Fruit fly (Drosophila melanogaster): ENCODE results near the gene Ack.

Ack gene

DNA sequence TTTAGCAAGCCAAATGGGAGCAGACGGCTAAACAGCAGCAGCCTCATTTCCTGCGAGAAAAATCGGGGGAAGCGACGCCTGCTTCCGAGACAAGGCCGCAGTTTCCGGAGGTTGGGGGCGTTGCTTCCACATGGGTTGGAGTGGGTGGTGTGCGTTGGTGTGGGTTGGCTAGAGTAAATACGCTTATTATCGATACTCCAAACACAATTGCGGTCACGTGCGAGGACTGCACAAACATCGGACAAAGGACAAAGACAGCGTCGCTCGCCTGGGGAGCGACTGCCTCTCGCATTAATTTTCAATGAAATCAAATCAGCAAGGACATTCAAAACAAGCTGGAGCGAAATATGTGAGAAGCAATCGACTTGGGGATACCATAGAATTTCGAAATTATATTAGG, 26.7 kb upstream of the Ack start:
- TF ChIP-seq CG5180 (GFP tag; optimal IDR thresholded peaks at IDR 0.05), result no peak
- 0 out of 3 replicates have a peak, but pooled peaks have one; percentile 8 for TF ChIP-seq row (GFP tag; IDR thresholded peaks at IDR 0.05)
- TF ChIP-seq Hey (tag; optimal IDR thresholded peaks at IDR 0.05), result peak; percentile 91

DNA sequence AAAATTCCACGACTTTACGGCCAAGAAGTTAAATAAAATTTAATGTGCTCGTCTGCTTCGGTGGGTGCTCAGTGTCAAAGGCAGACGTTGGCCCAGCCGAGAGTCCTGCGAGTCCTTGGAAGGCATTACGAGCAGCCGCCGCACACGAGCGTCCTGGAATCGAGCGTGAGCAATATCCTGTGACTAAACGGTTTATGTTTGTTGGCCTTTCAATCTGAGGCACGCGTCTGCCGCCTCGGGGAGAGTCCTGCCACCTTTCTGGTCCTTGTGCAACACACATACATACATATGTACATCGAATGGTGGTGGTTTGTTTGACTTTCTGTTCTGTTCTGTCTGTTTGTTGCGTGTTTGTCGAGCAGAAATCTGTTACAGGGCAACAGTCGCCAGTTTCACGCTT, 24.5 kb upstream of the Ack start:
- TF ChIP-seq gsb-n (tag; optimal IDR thresholded peaks at IDR 0.05) (peak; percentile 79), nerfin-1 (tag; optimal IDR thresholded peaks at IDR 0.05) (peak; percentile 10), CG1233 (GFP tag; optimal IDR thresholded peaks at IDR 0.05) (no peak), abd-A (tag; optimal IDR thresholded peaks at IDR 0.05) (peak; percentile 64), Dref (GFP tag; IDR thresholded peaks at IDR 0.05) (0 out of 2 replicates have a peak, but pooled peaks have one; percentile 17), Hey (tag; optimal IDR thresholded peaks at IDR 0.05) (peak; percentile 94), CG33213 (GFP tag; optimal IDR thresholded peaks at IDR 0.05) (no peak), lov (optimal IDR thresholded peaks at IDR 0.05) (no peak), lov (GFP tag; IDR thresholded peaks at IDR 0.05) (no peak), pros (GFP tag; optimal IDR thresholded peaks at IDR 0.05) (peak; percentile 57), Deaf1 (tag; optimal IDR thresholded peaks at IDR 0.05) (peak; percentile 28)

DNA sequence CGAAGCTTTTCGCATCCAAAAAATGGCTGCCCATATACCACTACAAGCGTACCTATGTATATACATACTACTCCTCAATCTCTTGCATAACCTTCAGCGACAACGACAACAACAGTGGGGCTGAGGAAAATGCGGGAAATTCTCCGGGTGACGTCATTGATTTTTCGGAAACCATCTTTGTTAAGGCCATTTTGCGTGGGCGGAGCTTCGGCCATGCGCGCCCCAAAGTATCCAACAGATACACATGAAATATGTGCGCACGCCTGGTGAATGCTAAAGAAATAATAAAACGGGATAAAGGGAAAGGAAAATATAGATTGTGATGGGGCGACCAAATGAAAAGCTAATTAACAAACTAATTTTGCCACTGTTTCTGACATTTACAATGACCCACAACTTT, 22.1 kb upstream of the Ack start:
- TF ChIP-seq Nf-YC (tag; optimal IDR thresholded peaks at IDR 0.05) (peak; percentile 77), CG32767 (GFP tag; IDR thresholded peaks at IDR 0.05) (peak; percentile 43; the same call in 1 of the 2 replicates), nerfin-1 (tag; optimal IDR thresholded peaks at IDR 0.05) (no peak), Pdp1 (GFP tag; optimal IDR thresholded peaks at IDR 0.05) (peak in 1 of 2 experiments; percentile 57), CG3163 (GFP tag; optimal IDR thresholded peaks at IDR 0.05) (no peak), onecut (GFP tag; IDR thresholded peaks at IDR 0.05) (peak; percentile 52), CG13624 (GFP tag; optimal IDR thresholded peaks at IDR 0.05) (no peak), ewg (GFP tag; optimal IDR thresholded peaks at IDR 0.05) (peak; percentile 76), Nf-YB (GFP tag; optimal IDR thresholded peaks at IDR 0.05) (peak; percentile 30)

DNA sequence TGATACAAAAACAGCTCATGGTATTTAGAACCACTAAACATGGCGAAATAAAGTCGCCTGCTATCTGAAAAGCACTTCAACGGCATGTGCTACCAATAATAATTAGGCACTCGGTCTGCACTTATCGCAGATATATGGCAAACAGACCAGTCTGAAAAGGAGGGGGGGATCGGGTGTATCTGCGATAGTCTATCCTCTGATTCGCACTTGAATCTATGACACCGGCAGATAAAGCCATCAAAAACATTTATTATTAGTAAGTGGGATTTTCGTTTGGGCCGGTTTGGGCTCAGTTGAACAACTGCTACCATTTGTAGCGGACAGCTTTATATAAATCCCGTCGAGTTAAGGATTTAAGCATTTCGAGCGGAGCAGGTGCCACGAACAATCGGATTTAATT, 20.7 kb upstream of the Ack start, which contains the start of gene CG14989:
CG14989 (plus strand) TSS at position 301 of the 400 bp plus-strand sequence.
- TF ChIP-seq Sin3A (optimal IDR thresholded peaks at IDR 0.05), result no peak
- TF ChIP-seq CG4617 (GFP tag; optimal IDR thresholded peaks at IDR 0.05; ENCODE audit: borderline replicate concordance), result no peak
- TF ChIP-seq dimm (GFP tag; IDR thresholded peaks at IDR 0.05), result no peak
- no peak for TF ChIP-seq chm (GFP tag; IDR thresholded peaks at IDR 0.05)
- no peak for TF ChIP-seq CG32532 (GFP tag; IDR thresholded peaks at IDR 0.05)
- TF ChIP-seq CG8290 (GFP tag; optimal IDR thresholded peaks at IDR 0.05), result no peak
- TF ChIP-seq CG8290 (tag; optimal IDR thresholded peaks at IDR 0.05), result no peak
- TF ChIP-seq nerfin-1 (tag; optimal IDR thresholded peaks at IDR 0.05), result no peak
- TF ChIP-seq ro (GFP tag; IDR thresholded peaks at IDR 0.05), result no peak
- no peak for TF ChIP-seq CG43689 (GFP tag; IDR thresholded peaks at IDR 0.05)
- TF ChIP-seq CG11723 (GFP tag; optimal IDR thresholded peaks at IDR 0.05), result no peak
- TF ChIP-seq Lim3 (GFP tag; IDR thresholded peaks at IDR 0.05), result no peak
- no peak for TF ChIP-seq CG8944 (GFP tag; optimal IDR thresholded peaks at IDR 0.05)
- TF ChIP-seq exex (tag; optimal IDR thresholded peaks at IDR 0.05), result no peak
- TF ChIP-seq zfh2 (GFP tag; optimal IDR thresholded peaks at IDR 0.05), result no peak

DNA sequence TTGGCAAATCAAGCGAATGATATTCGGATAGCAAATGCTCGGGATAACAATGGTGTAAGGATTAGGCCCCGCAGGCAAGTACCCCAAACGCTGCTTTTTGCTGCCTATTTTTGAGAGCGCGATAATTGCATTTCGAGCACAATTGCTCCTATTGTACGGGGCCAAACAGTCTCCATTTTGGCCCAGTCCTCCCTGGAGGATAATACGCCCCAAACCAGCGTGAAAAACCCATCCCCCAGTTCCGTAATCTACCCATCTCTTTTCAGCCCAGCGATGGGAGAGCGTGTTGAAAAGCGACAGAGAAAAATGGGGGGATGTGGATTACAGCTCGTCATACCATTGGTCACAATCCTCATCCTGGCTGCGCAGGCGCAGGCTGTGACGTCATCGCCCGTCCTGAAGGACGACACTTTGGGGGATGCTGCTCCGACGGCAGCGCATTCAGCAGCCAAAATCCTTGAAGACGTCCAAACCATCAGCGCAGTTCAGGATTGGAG, 19.2 kb upstream of the Ack start, which contains the start of gene Gad1:
Gad1 (minus strand) TSS at position 51 of the 497 bp plus-strand sequence.
- no peak for TF ChIP-seq CG1529 (GFP tag; optimal IDR thresholded peaks at IDR 0.05)
- peak; percentile 74; the same call in 1 of the 2 replicates for TF ChIP-seq seq (GFP tag; IDR thresholded peaks at IDR 0.05)
- peak; percentile 35 for TF ChIP-seq abd-A (tag; optimal IDR thresholded peaks at IDR 0.05)
- peak; percentile 61 for TF ChIP-seq CG12071 (GFP tag; optimal IDR thresholded peaks at IDR 0.05)
- peak; percentile 93 for TF ChIP-seq ewg (GFP tag; optimal IDR thresholded peaks at IDR 0.05)
- TF ChIP-seq CG1832 (GFP tag; optimal IDR thresholded peaks at IDR 0.05), result peak; percentile 56
- no peak for TF ChIP-seq Dfd (GFP tag; optimal IDR thresholded peaks at IDR 0.05)
- TF ChIP-seq CG10321 (GFP tag; IDR thresholded peaks at IDR 0.05), result peak; percentile 61
- TF ChIP-seq Nf-YB (GFP tag; optimal IDR thresholded peaks at IDR 0.05), result peak; percentile 94
- TF ChIP-seq Nf-YC (tag; optimal IDR thresholded peaks at IDR 0.05), result peak; percentile 96
- no peak for TF ChIP-seq Camta (GFP tag; optimal IDR thresholded peaks at IDR 0.05)
- peak in 1 of 2 experiments; percentile 31 for TF ChIP-seq Pdp1 (GFP tag; optimal IDR thresholded peaks at IDR 0.05)
- TF ChIP-seq oc (tag; optimal IDR thresholded peaks at IDR 0.05), result no peak

Data from whole organism, embryonic.